Fruit fly (Drosophila melanogaster): ENCODE results near the gene CG3568.

- TF ChIP-seq dm (GFP tag; optimal IDR thresholded peaks at IDR 0.05) (no peak), ewg (GFP tag; optimal IDR thresholded peaks at IDR 0.05) (no peak), H2.0 (GFP tag; IDR thresholded peaks at IDR 0.05) (no peak), sna (GFP tag; IDR thresholded peaks at IDR 0.05; ENCODE audit: partially characterized antibody) (no peak), lola (GFP tag; optimal IDR thresholded peaks at IDR 0.05) (no peak), CG8478 (optimal IDR thresholded peaks at IDR 0.05) (no peak), fd3F (GFP tag; optimal IDR thresholded peaks at IDR 0.05) (no peak), HHEX (GFP tag; optimal IDR thresholded peaks at IDR 0.05) (no peak), CG11504 (tag; optimal IDR thresholded peaks at IDR 0.05) (no peak), Dip3 (GFP tag; optimal IDR thresholded peaks at IDR 0.05) (no peak), CG43689 (GFP tag; IDR thresholded peaks at IDR 0.05) (no peak)
Observed at dm6 chrX:4542353-4542752, at the start of gene CG3568.
